Fruit fly (Drosophila melanogaster): ENCODE data around the gene dbf.

dbf gene

dm6 chr2L:10643671-10644070 lies 7.7 kb upstream of the dbf start, which contains the start of gene CG18284:
CG18284 (plus strand) TSS chr2L:10643971.
- TF ChIP-seq pad (GFP tag; optimal IDR thresholded peaks at IDR 0.05) (no peak), ovo (GFP tag; optimal IDR thresholded peaks at IDR 0.05) (no peak), Mnt (GFP tag; optimal IDR thresholded peaks at IDR 0.05) (no peak), CG1620 (GFP tag; optimal IDR thresholded peaks at IDR 0.05) (no peak), CG11617 (GFP tag; optimal IDR thresholded peaks at IDR 0.05) (no peak), CG5204 (GFP tag; optimal IDR thresholded peaks at IDR 0.05) (no peak), bab1 (GFP tag; optimal IDR thresholded peaks at IDR 0.05) (no peak), CG14711 (tag; optimal IDR thresholded peaks at IDR 0.05) (no peak)

- TF ChIP-seq Hr96 (GFP tag; optimal IDR thresholded peaks at IDR 0.05) (no peak), Clk (GFP tag; optimal IDR thresholded peaks at IDR 0.05) (no peak)
Measured at dm6 chr2L:10646115-10646514, 5.3 kb upstream of the dbf start, which contains the start of gene CG17097. CG17097 (plus strand) TSS chr2L:10646415.

- TF ChIP-seq kay (GFP tag; ENCODE audit: borderline replicate concordance) (no peak), bab1 (GFP tag; optimal IDR thresholded peaks at IDR 0.05) (no peak), cnc (optimal IDR thresholded peaks at IDR 0.05) (no peak), CG7045 (GFP tag; optimal IDR thresholded peaks at IDR 0.05) (no peak), CG5204 (GFP tag; optimal IDR thresholded peaks at IDR 0.05) (no peak), pad (GFP tag; optimal IDR thresholded peaks at IDR 0.05) (no peak), cic (GFP tag; optimal IDR thresholded peaks at IDR 0.05) (no peak), ovo (GFP tag; optimal IDR thresholded peaks at IDR 0.05) (no peak), CG7101 (tag; optimal IDR thresholded peaks at IDR 0.05) (no peak), CG11617 (GFP tag; optimal IDR thresholded peaks at IDR 0.05) (no peak), tj (GFP tag; optimal IDR thresholded peaks at IDR 0.05) (no peak), CG14711 (tag; optimal IDR thresholded peaks at IDR 0.05) (no peak), CG1620 (GFP tag; optimal IDR thresholded peaks at IDR 0.05) (no peak), Mnt (GFP tag; optimal IDR thresholded peaks at IDR 0.05) (no peak), toe (GFP tag; optimal IDR thresholded peaks at IDR 0.05) (no peak), Crg-1 (GFP tag; optimal IDR thresholded peaks at IDR 0.05) (no peak), CG33017 (tag; optimal IDR thresholded peaks at IDR 0.05) (no peak)
Measured at dm6 chr2L:10646726-10647125, 4.7 kb upstream of the dbf start.

dm6 chr2L:10647720-10648349 lies 3.6 kb upstream of the dbf start:
- no peak for TF ChIP-seq bab1 (GFP tag; optimal IDR thresholded peaks at IDR 0.05)
- TF ChIP-seq kay (GFP tag; ENCODE audit: borderline replicate concordance) = no peak
- TF ChIP-seq CG14711 (tag; optimal IDR thresholded peaks at IDR 0.05) = no peak
- no peak for TF ChIP-seq Hr96 (GFP tag; optimal IDR thresholded peaks at IDR 0.05)
- TF ChIP-seq Crg-1 (GFP tag; optimal IDR thresholded peaks at IDR 0.05) = no peak
- no peak for TF ChIP-seq CG33017 (tag; optimal IDR thresholded peaks at IDR 0.05)
- no peak for TF ChIP-seq ovo (GFP tag; optimal IDR thresholded peaks at IDR 0.05)
- TF ChIP-seq cnc (optimal IDR thresholded peaks at IDR 0.05) = no peak
- TF ChIP-seq pad (GFP tag; optimal IDR thresholded peaks at IDR 0.05) = no peak
- no peak for TF ChIP-seq CG11617 (GFP tag; optimal IDR thresholded peaks at IDR 0.05)
- no peak for TF ChIP-seq CG7101 (tag; optimal IDR thresholded peaks at IDR 0.05)
- TF ChIP-seq CG12768 (GFP tag; optimal IDR thresholded peaks at IDR 0.05) = no peak
- no peak for TF ChIP-seq CG7045 (GFP tag; optimal IDR thresholded peaks at IDR 0.05)
- no peak for TF ChIP-seq toe (GFP tag; optimal IDR thresholded peaks at IDR 0.05)
- no peak for TF ChIP-seq cic (GFP tag; optimal IDR thresholded peaks at IDR 0.05)
- no peak for TF ChIP-seq Mnt (GFP tag; optimal IDR thresholded peaks at IDR 0.05)
- TF ChIP-seq CG1620 (GFP tag; optimal IDR thresholded peaks at IDR 0.05) = no peak
- no peak for TF ChIP-seq tj (GFP tag; optimal IDR thresholded peaks at IDR 0.05)

DNA sequence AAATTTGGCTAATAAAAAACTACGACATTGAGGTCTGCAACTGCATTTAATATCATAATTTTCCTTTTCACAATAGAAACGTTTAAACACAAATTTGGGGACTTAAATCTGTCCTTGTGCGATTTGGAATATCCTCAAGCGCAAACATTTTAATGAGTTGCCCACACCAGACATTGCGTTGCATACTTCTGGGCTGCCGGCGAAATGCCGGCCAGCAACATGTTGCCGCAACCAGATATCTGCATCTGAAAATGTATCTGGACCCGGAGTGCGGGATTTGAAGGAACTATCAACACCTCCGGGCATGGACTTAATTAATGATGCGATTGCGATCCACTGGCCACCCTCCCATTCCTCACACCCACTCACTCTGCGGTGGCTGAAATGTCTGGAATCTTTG lies 3.1 kb downstream of the dbf start:
- no peak for TF ChIP-seq Hr96 (GFP tag; optimal IDR thresholded peaks at IDR 0.05)
- no peak for TF ChIP-seq ovo (GFP tag; optimal IDR thresholded peaks at IDR 0.05)
- TF ChIP-seq bab1 (GFP tag; optimal IDR thresholded peaks at IDR 0.05) = no peak
- TF ChIP-seq cic (GFP tag; optimal IDR thresholded peaks at IDR 0.05) = no peak

DNA sequence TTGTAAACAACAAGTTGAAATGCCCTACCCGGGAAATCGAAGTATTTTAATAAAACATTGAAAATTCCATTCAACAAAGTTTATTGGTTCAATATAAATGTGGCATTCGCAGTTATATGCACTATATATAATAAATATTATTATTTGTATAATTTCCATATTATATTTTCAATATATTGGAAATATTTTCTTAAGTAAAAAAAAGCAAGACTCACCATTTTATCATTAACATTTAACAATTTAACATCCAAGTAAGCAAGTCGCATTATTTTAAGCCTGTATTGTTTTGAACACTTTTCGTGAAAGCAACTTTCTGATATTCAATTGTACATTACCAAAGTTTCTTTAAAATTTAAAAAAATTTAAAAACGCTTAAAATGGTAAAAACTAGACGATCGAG lies 6.6 kb downstream of the dbf start, which contains the start of gene CG45690:
Gene CG45690 (plus strand): TSS at position 301 of the 400 bp plus-strand sequence.
- TF ChIP-seq Mnt (GFP tag; optimal IDR thresholded peaks at IDR 0.05) (no peak), CG5204 (GFP tag; optimal IDR thresholded peaks at IDR 0.05) (no peak), CG1620 (GFP tag; optimal IDR thresholded peaks at IDR 0.05) (no peak), tj (GFP tag; optimal IDR thresholded peaks at IDR 0.05) (no peak), CG11617 (GFP tag; optimal IDR thresholded peaks at IDR 0.05) (no peak), Crg-1 (GFP tag; optimal IDR thresholded peaks at IDR 0.05) (no peak), cic (GFP tag; optimal IDR thresholded peaks at IDR 0.05) (no peak), bab1 (GFP tag; optimal IDR thresholded peaks at IDR 0.05) (no peak), kay (GFP tag; ENCODE audit: borderline replicate concordance) (no peak), toe (GFP tag; optimal IDR thresholded peaks at IDR 0.05) (no peak), Clk (GFP tag; optimal IDR thresholded peaks at IDR 0.05) (no peak), ovo (GFP tag; optimal IDR thresholded peaks at IDR 0.05) (no peak), pad (GFP tag; optimal IDR thresholded peaks at IDR 0.05) (no peak), CG33017 (tag; optimal IDR thresholded peaks at IDR 0.05) (no peak)
